Fruit fly (Drosophila melanogaster): Measurements from ENCODE around the gene mRpS7.

DNA sequence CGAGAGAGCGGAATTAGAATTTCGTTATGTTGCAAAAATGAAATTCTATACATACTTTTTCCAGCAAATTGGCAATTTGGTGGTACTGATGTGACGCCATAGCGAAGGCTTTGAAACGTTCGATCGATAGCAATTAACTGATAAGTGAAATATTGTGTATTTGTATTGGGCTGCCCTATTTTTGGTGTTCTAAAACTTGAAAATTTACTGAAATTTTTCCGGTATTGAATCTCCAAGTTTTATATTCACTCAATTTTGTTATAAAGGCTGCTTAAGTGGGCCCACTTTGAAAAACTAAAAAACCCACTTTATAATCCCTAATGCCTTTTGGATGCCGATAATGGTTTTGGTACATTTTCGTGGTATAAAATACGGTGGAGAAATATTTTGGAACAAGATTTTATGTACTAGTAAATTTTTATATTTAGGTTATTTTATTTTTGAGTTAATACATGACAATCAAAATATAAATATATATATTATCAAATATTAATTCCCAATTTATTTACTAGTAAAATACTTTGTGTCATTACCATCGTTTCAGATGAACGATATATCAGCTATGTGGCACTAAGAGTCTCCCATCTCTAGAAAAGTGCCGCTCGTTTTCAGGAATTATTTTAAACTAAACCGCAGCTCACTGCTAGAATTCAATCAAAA lies 23.9 kb upstream of the mRpS7 start, which contains the start of the genes Cand1 and pim:
- TF ChIP-seq sv (GFP tag; optimal IDR thresholded peaks at IDR 0.05) (no peak), dl (GFP tag; optimal IDR thresholded peaks at IDR 0.05; ENCODE audit: insufficient read depth in 1 of 2, partially characterized antibody in 2 of 2) (no peak)
